Fruit fly (Drosophila melanogaster) whole organism, embryonic: ENCODE data around the gene CG9263.
A peak's percentile ranks its signal among the peaks of the same experiment; 100 is the strongest.

Source experiments
- CG6683 ChIP-seq: fragments of 200-800 bp; sonication (Bioruptor generic); optimal IDR thresholded peaks from 2 replicates; lab custom pipeline; 2017; ENCODE audit warnings: missing biosample characterization, mild to moderate bottlenecking, missing genetic modification characterization, missing genetic modification reagents
- Ets65A ChIP-seq: fragments of 200-800 bp; sonication (Bioruptor generic); peaks from one replicate; lab custom pipeline; 2016; ENCODE audit warnings: missing biosample characterization, missing genetic modification characterization
- slp2 ChIP-seq: fragments of 200-800 bp; sonication (Bioruptor generic); optimal IDR thresholded peaks from 2 replicates; lab custom pipeline; 2016; ENCODE audit warnings: missing biosample characterization, missing genetic modification characterization

CG9263 gene

DNA sequence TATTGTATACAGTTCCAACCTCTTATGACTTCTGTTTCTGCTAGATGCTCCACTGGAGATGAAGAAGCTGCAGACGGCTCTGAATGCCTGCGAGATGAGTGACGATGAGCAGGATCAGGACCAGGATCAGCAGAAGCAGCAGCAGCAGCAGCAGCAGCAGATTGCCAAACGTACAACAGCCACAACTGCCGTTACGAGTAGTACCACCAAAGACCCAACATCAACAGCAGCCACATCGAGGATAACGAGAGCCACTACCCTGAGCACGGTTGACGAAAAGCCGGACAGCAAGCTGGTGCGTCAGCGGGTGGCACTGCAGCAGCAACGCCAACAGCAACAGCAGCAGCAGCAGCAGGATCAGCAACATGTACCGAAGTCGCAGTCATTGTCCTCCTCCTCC, 44.5 kb downstream of the CG9263 start:
- TF ChIP-seq CG6683 (GFP tag; lab: Kevin White, UChicago), result no peak
- peak; percentile 69 for TF ChIP-seq Ets65A (GFP tag; lab: Kevin White, UChicago)
- TF ChIP-seq slp2 (GFP tag; lab: Kevin White, UChicago), result no peak
